Fruit fly (Drosophila melanogaster): ENCODE results near the gene Ir75d.
A peak's percentile ranks its signal among the peaks of the same experiment; 100 is the strongest.

Ir75d gene

dm6 chr3L:18867521-18867920 is 43.5 kb downstream of the Ir75d start, which contains the start of gene Dysb (continued):
- TF ChIP-seq net (GFP tag; optimal IDR thresholded peaks at IDR 0.05), result no peak
- peak; percentile 84 for TF ChIP-seq fkh (GFP tag; optimal IDR thresholded peaks at IDR 0.05)
- TF ChIP-seq ss (GFP tag; optimal IDR thresholded peaks at IDR 0.05), result no peak
- TF ChIP-seq CG6276 (GFP tag; optimal IDR thresholded peaks at IDR 0.05), result no peak
- TF ChIP-seq CG11762 (GFP tag; optimal IDR thresholded peaks at IDR 0.05; ENCODE audit: insufficient read depth), result peak; percentile 6
- peak; percentile 93 for TF ChIP-seq eg (GFP tag; IDR thresholded peaks at IDR 0.05)
- peak; percentile 84 for TF ChIP-seq Sox102F (GFP tag; optimal IDR thresholded peaks at IDR 0.05)
- TF ChIP-seq CG15336 (GFP tag; IDR thresholded peaks at IDR 0.05), result peak; percentile 93
- peak; percentile 68 for TF ChIP-seq Hr39 (GFP tag; optimal IDR thresholded peaks at IDR 0.05)
- TF ChIP-seq Hr4 (GFP tag; optimal IDR thresholded peaks at IDR 0.05), result peak; percentile 84
- TF ChIP-seq CG6854 (GFP tag; optimal IDR thresholded peaks at IDR 0.05), result peak; percentile 71
- peak; percentile 73 for TF ChIP-seq lz (GFP tag; optimal IDR thresholded peaks at IDR 0.05)
- TF ChIP-seq Ets21C (GFP tag; optimal IDR thresholded peaks at IDR 0.05), result peak; percentile 47
- peak; percentile 73 for TF ChIP-seq vri (GFP tag; optimal IDR thresholded peaks at IDR 0.05)
- TF ChIP-seq CG10631 (GFP tag; optimal IDR thresholded peaks at IDR 0.05), result peak; percentile 81
- TF ChIP-seq cyc (GFP tag; optimal IDR thresholded peaks at IDR 0.05), result peak; percentile 66
- TF ChIP-seq achi (GFP tag; optimal IDR thresholded peaks at IDR 0.05), result peak; percentile 85
- TF ChIP-seq CG1621 (tag; optimal IDR thresholded peaks at IDR 0.05), result no peak
- TF ChIP-seq CG4318 (GFP tag; optimal IDR thresholded peaks at IDR 0.05), result no peak
- TF ChIP-seq esn (GFP tag; optimal IDR thresholded peaks at IDR 0.05), result peak; percentile 91
- TF ChIP-seq CG8632 (GFP tag; optimal IDR thresholded peaks at IDR 0.05), result peak; percentile 81
- TF ChIP-seq spab (GFP tag; optimal IDR thresholded peaks at IDR 0.05), result peak; percentile 62

dm6 chr3L:18865447-18866367 is 45.3 kb downstream of the Ir75d start, which contains the start of gene CG14074:
Gene CG14074 (plus strand): TSS chr3L:18866225.
- TF ChIP-seq fkh (GFP tag; optimal IDR thresholded peaks at IDR 0.05), result peak; percentile 83
- no peak for TF ChIP-seq CG6854 (GFP tag; optimal IDR thresholded peaks at IDR 0.05)
- TF ChIP-seq pdm3 (GFP tag; optimal IDR thresholded peaks at IDR 0.05), result no peak

dm6 chr3L:18863327-18863726 is 47.7 kb downstream of the Ir75d start, which contains the start of gene CG6865:
Gene CG6865 (plus strand): TSS chr3L:18863647.
- peak; percentile 30 for TF ChIP-seq vri (GFP tag; optimal IDR thresholded peaks at IDR 0.05)
- TF ChIP-seq CG8119 (GFP tag; IDR thresholded peaks at IDR 0.05), result no peak
- no peak for TF ChIP-seq Eip75B (GFP tag; optimal IDR thresholded peaks at IDR 0.05)
- no peak for TF ChIP-seq CG10669 (GFP tag; optimal IDR thresholded peaks at IDR 0.05)

- TF ChIP-seq ss (GFP tag; optimal IDR thresholded peaks at IDR 0.05) (no peak), CG6163 (GFP tag; IDR thresholded peaks at IDR 0.05) (no peak), lz (GFP tag; optimal IDR thresholded peaks at IDR 0.05) (no peak), CG3032 (tag; optimal IDR thresholded peaks at IDR 0.05) (no peak), svp (GFP tag) (no peak), CG31627 (GFP tag; optimal IDR thresholded peaks at IDR 0.05) (no peak), CG3919 (GFP tag; optimal IDR thresholded peaks at IDR 0.05) (no peak), dac (GFP tag; optimal IDR thresholded peaks at IDR 0.05) (no peak), cyc (GFP tag; optimal IDR thresholded peaks at IDR 0.05) (no peak), Met (GFP tag; optimal IDR thresholded peaks at IDR 0.05) (no peak), CG4318 (GFP tag; optimal IDR thresholded peaks at IDR 0.05) (no peak), OdsH (GFP tag; optimal IDR thresholded peaks at IDR 0.05) (no peak), CG10669 (GFP tag; optimal IDR thresholded peaks at IDR 0.05) (no peak), CG6276 (GFP tag; optimal IDR thresholded peaks at IDR 0.05) (no peak), CG16779 (tag; optimal IDR thresholded peaks at IDR 0.05) (no peak), spab (GFP tag; optimal IDR thresholded peaks at IDR 0.05) (no peak), CG7368 (GFP tag; optimal IDR thresholded peaks at IDR 0.05) (no peak)
Observed at dm6 chr3L:18861893-18862292, 49.1 kb downstream of the Ir75d start.
